Worm (Caenorhabditis elegans): ENCODE results near the gene fbxa-73.

DNA sequence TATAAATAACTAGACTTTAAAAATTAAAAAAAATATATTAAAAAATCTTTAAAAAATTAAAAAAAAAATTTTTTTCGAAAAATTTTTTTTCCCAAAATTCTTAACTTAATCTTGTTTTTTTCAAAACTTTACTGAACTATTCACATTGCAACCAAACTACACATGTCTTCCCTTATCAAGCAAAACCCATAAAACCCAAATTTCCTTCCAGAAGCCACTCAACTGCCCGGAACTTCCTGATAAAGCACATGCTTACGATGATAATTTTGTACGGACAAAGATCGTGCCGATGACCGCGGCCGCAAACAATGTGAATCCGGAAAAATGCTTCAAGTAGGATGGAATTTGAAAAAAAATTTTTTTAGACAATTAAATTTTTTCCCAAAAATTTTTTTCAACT, 40.9 kb upstream of the fbxa-73 start:
- TF ChIP-seq daf-16 (GFP tag; optimal IDR thresholded peaks at IDR 0.05), result no peak
- TF ChIP-seq daf-16 (tag; optimal IDR thresholded peaks at IDR 0.05), result peak; percentile 50
- no peak for TF ChIP-seq ztf-11 (tag; optimal IDR thresholded peaks at IDR 0.05)
- TF ChIP-seq unc-62 (GFP tag; optimal IDR thresholded peaks at IDR 0.05 in 1 of 2), result peak in 1 of 2 experiments; percentile 13
- no peak for TF ChIP-seq unc-62 (tag; optimal IDR thresholded peaks at IDR 0.05)
- TF ChIP-seq nhr-237 (tag; optimal IDR thresholded peaks at IDR 0.05), result no peak
- no peak for TF ChIP-seq F49E8.2 (tag; optimal IDR thresholded peaks at IDR 0.05; ENCODE audit: borderline replicate concordance)
- TF ChIP-seq unc-130 (GFP tag; optimal IDR thresholded peaks at IDR 0.05), result no peak
- TF ChIP-seq lsy-2 (tag; optimal IDR thresholded peaks at IDR 0.05), result no peak

Measured in whole organism, L4 larva.